3 fruit fly cellular contexts compared by ENCODE assay signal in the genomic region with DNA sequence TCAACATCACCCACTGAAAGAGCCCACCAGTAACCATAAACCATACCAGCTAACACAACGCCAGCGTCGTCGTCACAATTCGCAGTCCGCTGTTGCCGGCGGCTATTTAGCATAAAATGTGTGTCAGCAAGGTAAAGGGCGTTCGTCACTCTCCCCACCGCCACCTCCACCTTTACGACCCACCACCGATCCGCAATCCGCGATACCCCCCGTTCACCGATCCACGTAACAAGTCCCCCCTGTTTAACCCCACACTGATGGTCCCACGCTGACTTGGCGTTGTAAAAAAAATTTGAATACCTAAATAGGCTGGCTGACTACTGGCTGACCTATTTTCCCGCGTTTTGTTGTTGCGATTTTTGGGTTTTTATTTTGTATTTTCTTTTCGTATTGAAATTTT.
TF ChIP-seq lines count a peak whose summit lies in the region.

No protein-coding gene starts in this region.

- TF ChIP-seq CTCF in whole organism, embryonic (GFP tag; optimal IDR thresholded peaks at IDR 0.05; lab: Kevin White, UChicago), result no peak

TF ChIP-seq in whole organism, adult, 20 proteins besides CTCF, POLR2A, EP300 and RAD21:
- peak; percentile 86 for TF ChIP-seq tj (GFP tag; optimal IDR thresholded peaks at IDR 0.05; lab: Kevin White, UChicago)
- no peak for TF ChIP-seq Hr96 (GFP tag; optimal IDR thresholded peaks at IDR 0.05; lab: Kevin White, UChicago)

TF ChIP-seq in whole organism, embryonic, 481 proteins besides CTCF, POLR2A, EP300 and RAD21:
- TF ChIP-seq chm (GFP tag; IDR thresholded peaks at IDR 0.05; lab: Robert Waterston, UW) (no peak), sr (GFP tag; IDR thresholded peaks at IDR 0.05; lab: Robert Waterston, UW) (peak; percentile 77; the same call in 2 of the 3 replicates), crol (GFP tag; IDR thresholded peaks at IDR 0.05; lab: Robert Waterston, UW) (peak; percentile 83), rib (GFP tag; IDR thresholded peaks at IDR 0.05; lab: Robert Waterston, UW) (peak; percentile 96), NC2β (GFP tag; optimal IDR thresholded peaks at IDR 0.05; lab: Kevin White, UChicago) (no peak), klu (GFP tag; IDR thresholded peaks at IDR 0.05; lab: Robert Waterston, UW) (0 out of 2 replicates have a peak, but pooled peaks have one; percentile 23), CG12769 (tag; optimal IDR thresholded peaks at IDR 0.05; lab: Kevin White, UChicago) (peak; percentile 81), Trl (optimal IDR thresholded peaks at IDR 0.05; lab: Kevin White, UChicago) (no peak), Trl (GFP tag; optimal IDR thresholded peaks at IDR 0.05; lab: Kevin White, UChicago) (no peak), E2f2 (GFP tag; IDR thresholded peaks at IDR 0.05; lab: Robert Waterston, UW) (no peak), CG9932 (GFP tag; IDR thresholded peaks at IDR 0.05; lab: Robert Waterston, UW) (peak; percentile 44), hb (GFP tag; IDR thresholded peaks at IDR 0.05; lab: Robert Waterston, UW; ENCODE audit: partially characterized antibody) (no peak), Adf1 (GFP tag; IDR thresholded peaks at IDR 0.05; lab: Robert Waterston, UW) (peak; percentile 57), CG9797 (GFP tag; optimal IDR thresholded peaks at IDR 0.05; lab: Kevin White, UChicago) (no peak), CG32532 (GFP tag; IDR thresholded peaks at IDR 0.05; lab: Robert Waterston, UW) (0 out of 2 replicates have a peak, but pooled peaks have one; percentile 30), CkIIα-i1 (GFP tag; IDR thresholded peaks at IDR 0.05; lab: Robert Waterston, UW) (no peak), Sry-β (GFP tag; optimal IDR thresholded peaks at IDR 0.05; lab: Kevin White, UChicago) (no peak), ab (GFP tag; optimal IDR thresholded peaks at IDR 0.05; lab: Kevin White, UChicago) (no peak), Nf-YC (tag; optimal IDR thresholded peaks at IDR 0.05; lab: Kevin White, UChicago) (no peak), chinmo (GFP tag; IDR thresholded peaks at IDR 0.05; lab: Robert Waterston, UW; ENCODE audit: partially characterized antibody) (peak; percentile 87; the same call in 3 of the 4 replicates), ftz-f1 (GFP tag; optimal IDR thresholded peaks at IDR 0.05; lab: Kevin White, UChicago) (peak; percentile 50), PHDP (tag; optimal IDR thresholded peaks at IDR 0.05; lab: Kevin White, UChicago) (no peak)

TF ChIP-seq in whole organism, pupa, 21 proteins besides CTCF, POLR2A, EP300 and RAD21:
- TF ChIP-seq fd96Ca (GFP tag; IDR thresholded peaks at IDR 0.05; lab: Robert Waterston, UW) (0 out of 3 replicates have a peak, but pooled peaks have one; percentile 22), rn (GFP tag; IDR thresholded peaks at IDR 0.05; lab: Robert Waterston, UW) (no peak)
